Fruit fly (Drosophila melanogaster) whole organism, adult: Measurements from ENCODE around the gene Axn.

ENCODE experiments used
- CG11617 ChIP-seq: fragments of 200-800 bp; sonication (Bioruptor generic); optimal IDR thresholded peaks from 2 replicates; lab custom pipeline; 2017; ENCODE audit warnings: mild to moderate bottlenecking, missing biosample characterization, missing genetic modification reagents, missing genetic modification characterization
- CG12768 ChIP-seq: fragments of 200-800 bp; sonication (Bioruptor generic); optimal IDR thresholded peaks from 2 replicates; lab custom pipeline; 2017; ENCODE audit warnings: missing biosample characterization, missing genetic modification characterization, mild to moderate bottlenecking, moderate library complexity, missing genetic modification reagents
- CG14711 ChIP-seq: fragments of 200-800 bp; sonication (Bioruptor generic); optimal IDR thresholded peaks from 2 replicates; lab custom pipeline; 2018; ENCODE audit warnings: missing biosample characterization, mild to moderate bottlenecking, missing genetic modification characterization, moderate library complexity
- CG1620 ChIP-seq: fragments of 200-800 bp; sonication (Bioruptor generic); optimal IDR thresholded peaks from 2 replicates; lab custom pipeline; 2016; ENCODE audit warnings: missing biosample characterization, missing genetic modification characterization
- CG33017 ChIP-seq: fragments of 200-800 bp; sonication (Bioruptor generic); optimal IDR thresholded peaks from 2 replicates; lab custom pipeline; 2018; ENCODE audit warnings: missing biosample characterization, mild to moderate bottlenecking, missing genetic modification characterization, moderate library complexity
- CG5204 ChIP-seq: fragments of 200-800 bp; sonication (Bioruptor generic); optimal IDR thresholded peaks from 2 replicates; lab custom pipeline; 2016; ENCODE audit warnings: missing biosample characterization, missing genetic modification characterization
- CG7045 ChIP-seq: fragments of 200-800 bp; sonication (Bioruptor generic); optimal IDR thresholded peaks from 2 replicates; lab custom pipeline; 2017; ENCODE audit warnings: missing biosample characterization, mild to moderate bottlenecking, missing genetic modification characterization
- CG7101 ChIP-seq: fragments of 200-800 bp; sonication (Bioruptor generic); optimal IDR thresholded peaks from 2 replicates; lab custom pipeline; 2018; ENCODE audit warnings: missing biosample characterization, mild to moderate bottlenecking, missing genetic modification characterization, moderate library complexity
- Clk ChIP-seq: fragments of 200-800 bp; sonication (Bioruptor generic); optimal IDR thresholded peaks from 2 replicates; lab custom pipeline; 2017; ENCODE audit warnings: missing biosample characterization, missing genetic modification characterization
- Crg-1 ChIP-seq: fragments of 200-800 bp; sonication (Bioruptor generic); optimal IDR thresholded peaks from 2 replicates; lab custom pipeline; 2016; ENCODE audit warnings: missing biosample characterization, missing genetic modification characterization
- Hr96 ChIP-seq: fragments of 200-800 bp; sonication (Bioruptor generic); optimal IDR thresholded peaks from 2 replicates; lab custom pipeline; 2016; ENCODE audit warnings: missing biosample characterization, missing genetic modification characterization
- Mnt ChIP-seq: fragments of 200-800 bp; sonication (Bioruptor generic); optimal IDR thresholded peaks from 2 replicates; lab custom pipeline; 2016; ENCODE audit warnings: missing biosample characterization, mild to moderate bottlenecking, missing genetic modification characterization
- bab1 ChIP-seq: fragments of 200-800 bp; sonication (Bioruptor generic); optimal IDR thresholded peaks from 3 replicates; lab custom pipeline; 2019; ENCODE audit warnings: missing biosample characterization, mild to moderate bottlenecking, missing genetic modification characterization, moderate library complexity
- cic ChIP-seq: fragments of 200-800 bp; sonication (Bioruptor generic); optimal IDR thresholded peaks from 2 replicates; lab custom pipeline; 2017; ENCODE audit warnings: missing biosample characterization, mild to moderate bottlenecking, missing genetic modification characterization, moderate library complexity
- cnc ChIP-seq, 2 experiments: fragments of >200 bp; optimal IDR thresholded peaks; 2 replicates each; lab custom pipeline; 2017
- kay ChIP-seq: fragments of 200-800 bp; sonication (Bioruptor generic); peaks from one replicate; lab custom pipeline; 2016; ENCODE audit warnings: missing biosample characterization, missing genetic modification characterization, borderline replicate concordance
- ovo ChIP-seq: fragments of 200-800 bp; sonication (Bioruptor generic); optimal IDR thresholded peaks from 2 replicates; lab custom pipeline; 2016; ENCODE audit warnings: missing biosample characterization, missing genetic modification characterization
- pad ChIP-seq: fragments of 200-800 bp; sonication (Bioruptor generic); optimal IDR thresholded peaks from 3 replicates; lab custom pipeline; 2017; ENCODE audit warnings: missing biosample characterization, missing genetic modification characterization, mild to moderate bottlenecking, moderate library complexity, missing genetic modification reagents
- tj ChIP-seq: fragments of 200-800 bp; sonication (Bioruptor generic); optimal IDR thresholded peaks from 3 replicates; lab custom pipeline; 2017; ENCODE audit warnings: missing biosample characterization, mild to moderate bottlenecking, missing genetic modification characterization, moderate library complexity
- toe ChIP-seq: fragments of 200-800 bp; sonication (Bioruptor generic); optimal IDR thresholded peaks from 2 replicates; lab custom pipeline; 2016; ENCODE audit warnings: missing biosample characterization, missing genetic modification characterization

Gene Axn

DNA sequence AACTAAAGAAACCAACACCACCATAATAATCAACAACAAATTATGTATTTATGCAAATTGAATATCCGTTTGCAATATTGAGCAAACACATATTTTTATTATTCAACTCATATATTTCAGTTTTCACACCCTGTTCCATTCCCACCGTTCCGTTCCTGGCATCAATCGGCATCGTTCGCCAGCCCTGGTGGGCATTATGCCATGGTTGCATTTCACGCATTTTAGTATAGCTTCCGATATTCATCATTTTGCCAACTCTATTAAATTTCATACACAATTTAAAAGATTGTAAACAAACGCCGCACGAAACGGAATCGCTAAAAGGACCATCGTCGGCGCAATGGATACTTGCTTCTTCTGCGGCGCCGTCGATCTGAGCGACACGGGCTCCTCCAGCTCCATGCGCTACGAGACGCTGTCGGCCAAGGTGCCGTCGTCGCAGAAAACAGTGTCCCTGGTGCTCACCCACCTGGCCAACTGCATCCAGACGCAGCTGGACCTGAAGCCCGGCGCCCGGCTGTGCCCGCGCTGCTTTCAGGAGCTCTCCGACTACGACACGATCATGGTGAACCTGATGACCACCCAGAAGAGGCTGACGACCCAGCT is 20.6 kb downstream of the Axn start, which contains the start of gene Sry-delta:
Gene Sry-delta (plus strand): TSS at position 203 of the 606 bp plus-strand sequence.
- TF ChIP-seq CG14711 (tag; lab: Kevin White, UChicago) (peak; percentile 60), kay (no peak), ovo (GFP tag; lab: Kevin White, UChicago) (no peak), CG11617 (peak; percentile 73), CG5204 (GFP tag; lab: Kevin White, UChicago) (no peak), Hr96 (peak; percentile 90), Crg-1 (GFP tag; lab: Kevin White, UChicago) (peak; percentile 71), pad (GFP tag; lab: Kevin White, UChicago) (peak; percentile 64), cic (GFP tag; lab: Kevin White, UChicago) (peak; percentile 45), CG33017 (tag; lab: Kevin White, UChicago) (peak; percentile 61), Clk (GFP tag; lab: Kevin White, UChicago) (peak; percentile 59), toe (GFP tag; lab: Kevin White, UChicago) (peak; percentile 87), CG7045 (GFP tag; lab: Kevin White, UChicago) (peak; percentile 73), tj (GFP tag; lab: Kevin White, UChicago) (peak; percentile 85), CG12768 (GFP tag; lab: Kevin White, UChicago) (peak; percentile 65), CG7101 (tag; lab: Kevin White, UChicago) (peak; percentile 74), cnc (optimal IDR thresholded peaks at IDR 0.05; lab: Kevin White, UChicago) (no peak), Mnt (peak; percentile 85), bab1 (GFP tag; lab: Kevin White, UChicago) (peak; percentile 76), CG1620 (GFP tag; lab: Kevin White, UChicago) (peak; percentile 90)

DNA sequence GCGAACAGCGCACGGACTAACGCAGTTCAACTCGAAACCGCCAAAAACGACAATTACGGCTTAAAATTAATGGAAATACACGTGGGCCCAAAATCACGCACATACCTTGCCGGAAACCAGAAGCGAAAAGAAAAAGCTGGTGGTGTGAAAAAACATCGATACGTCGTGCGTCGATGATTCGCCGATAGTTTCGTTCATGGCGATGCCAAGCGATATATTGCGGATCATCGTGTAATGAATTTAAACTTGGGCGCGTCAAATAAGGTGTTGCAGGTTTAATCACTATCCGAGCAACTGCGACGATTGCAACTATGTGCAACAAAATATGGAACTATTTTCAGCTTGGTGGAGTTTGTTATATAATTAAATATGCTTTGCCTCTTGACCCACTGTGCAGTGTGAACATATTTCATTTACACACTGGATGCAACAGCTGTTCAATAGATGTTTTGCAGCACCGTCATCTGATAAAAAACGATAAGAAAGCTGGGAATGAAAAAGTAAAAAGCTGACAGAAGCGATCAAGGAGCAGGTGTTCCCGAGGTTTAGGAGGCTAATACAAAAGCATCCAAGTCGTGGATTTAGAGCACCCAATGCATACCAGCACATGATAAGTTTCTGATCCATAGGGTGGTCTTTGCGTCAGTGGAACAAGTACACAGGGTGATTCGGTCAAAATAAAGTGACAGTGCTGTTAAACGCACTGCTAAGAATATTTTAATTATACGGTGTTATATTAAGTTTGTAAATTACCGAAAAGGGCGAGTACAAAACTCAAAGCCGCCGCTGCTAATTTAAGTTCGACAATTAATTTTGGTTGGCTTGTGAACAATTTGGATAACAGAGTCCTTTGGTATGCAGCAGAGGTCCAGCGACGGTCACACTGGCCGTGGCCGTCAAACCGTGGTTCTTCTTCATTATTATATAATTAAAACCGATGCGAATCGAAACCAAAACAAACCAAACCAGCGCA is 23.7 kb downstream of the Axn start, which contains the start of the genes RpL32 and CG7943:
Gene RpL32 (minus strand): TSS at position 133 of the 973 bp plus-strand sequence.
Gene CG7943 (plus strand): TSS at position 442 of the 973 bp plus-strand sequence.
- TF ChIP-seq kay (no peak), Crg-1 (GFP tag; lab: Kevin White, UChicago) (peak; percentile 97), CG14711 (tag; lab: Kevin White, UChicago) (peak; percentile 85), CG7045 (GFP tag; lab: Kevin White, UChicago) (peak; percentile 93), CG1620 (GFP tag; lab: Kevin White, UChicago) (peak; percentile 96), bab1 (GFP tag; lab: Kevin White, UChicago) (peak; percentile 97), CG11617 (peak; percentile 97), tj (GFP tag; lab: Kevin White, UChicago) (peak; percentile 85), CG12768 (GFP tag; lab: Kevin White, UChicago) (peak; percentile 94), toe (GFP tag; lab: Kevin White, UChicago) (peak; percentile 98), Hr96 (peak; percentile 99), pad (GFP tag; lab: Kevin White, UChicago) (peak; percentile 86), ovo (GFP tag; lab: Kevin White, UChicago) (peak; percentile 96), CG5204 (GFP tag; lab: Kevin White, UChicago) (no peak), Mnt (peak; percentile 95), CG33017 (tag; lab: Kevin White, UChicago) (peak; percentile 87), CG7101 (tag; lab: Kevin White, UChicago) (peak; percentile 94), Clk (GFP tag; lab: Kevin White, UChicago) (peak; percentile 91), cic (GFP tag; lab: Kevin White, UChicago) (peak; percentile 62), cnc (optimal IDR thresholded peaks at IDR 0.05; lab: Kevin White, UChicago) (no peak)

DNA sequence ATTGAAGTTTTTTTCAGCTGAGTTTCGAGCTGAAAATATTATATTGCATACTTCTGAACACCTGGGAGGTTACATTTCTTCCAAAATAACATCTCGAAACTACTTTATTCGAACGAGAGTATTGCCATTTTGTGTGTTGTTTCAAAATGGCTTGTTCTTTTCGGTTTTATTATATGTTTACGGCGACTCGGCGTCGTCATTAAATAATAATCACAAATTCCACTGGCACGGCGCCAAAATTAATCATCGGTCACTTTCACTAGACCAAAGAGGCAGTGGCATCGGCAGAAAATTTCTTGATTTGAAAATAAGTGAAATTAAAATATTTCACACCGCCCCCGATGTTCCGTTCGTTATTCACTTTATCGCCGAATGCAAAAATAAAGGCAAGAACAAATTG is 27.8 kb downstream of the Axn start:
- TF ChIP-seq tj (GFP tag; lab: Kevin White, UChicago) (no peak), cnc (optimal IDR thresholded peaks at IDR 0.05; lab: Kevin White, UChicago) (no peak), toe (GFP tag; lab: Kevin White, UChicago) (no peak), ovo (GFP tag; lab: Kevin White, UChicago) (no peak), CG14711 (tag; lab: Kevin White, UChicago) (no peak), CG7045 (GFP tag; lab: Kevin White, UChicago) (no peak), CG1620 (GFP tag; lab: Kevin White, UChicago) (no peak), CG7101 (tag; lab: Kevin White, UChicago) (no peak), CG12768 (GFP tag; lab: Kevin White, UChicago) (no peak), CG5204 (GFP tag; lab: Kevin White, UChicago) (no peak), Crg-1 (GFP tag; lab: Kevin White, UChicago) (no peak)

DNA sequence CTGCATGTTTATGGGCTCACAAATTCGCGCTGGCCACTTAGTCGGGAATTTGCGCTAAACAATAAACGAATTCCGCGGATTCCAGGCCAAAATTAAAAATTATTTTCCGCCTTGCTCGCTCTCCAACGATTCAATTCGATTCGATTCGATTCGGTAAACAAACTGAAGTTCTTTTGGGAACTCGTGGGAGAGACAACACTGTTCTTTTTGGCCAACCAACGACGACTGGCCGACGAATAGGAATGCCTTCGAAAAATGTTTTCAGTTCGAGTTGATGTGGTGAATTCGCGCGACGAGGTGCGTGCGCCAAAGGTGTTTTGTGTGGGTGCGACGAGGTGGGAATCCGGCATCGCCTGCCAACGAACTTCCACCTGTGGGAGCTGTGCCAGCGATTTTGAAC is 29.3 kb downstream of the Axn start, which contains the start of gene CG15528:
Gene CG15528 (minus strand): TSS at position 180 of the 400 bp plus-strand sequence.
- TF ChIP-seq bab1 (GFP tag; lab: Kevin White, UChicago) = no peak
- no peak for TF ChIP-seq pad (GFP tag; lab: Kevin White, UChicago)
- TF ChIP-seq ovo (GFP tag; lab: Kevin White, UChicago) = no peak
- TF ChIP-seq Hr96 = no peak
- no peak for TF ChIP-seq CG12768 (GFP tag; lab: Kevin White, UChicago)
- TF ChIP-seq cnc (optimal IDR thresholded peaks at IDR 0.05; lab: Kevin White, UChicago) = no peak
- no peak for TF ChIP-seq CG14711 (tag; lab: Kevin White, UChicago)
- TF ChIP-seq Mnt = no peak
- TF ChIP-seq Clk (GFP tag; lab: Kevin White, UChicago) = no peak
- no peak for TF ChIP-seq CG5204 (GFP tag; lab: Kevin White, UChicago)
- no peak for TF ChIP-seq toe (GFP tag; lab: Kevin White, UChicago)
